Worm (Caenorhabditis elegans): ENCODE measurements around the gene F45H10.2.

ce11 chrII:13508607-13509006, 15.8 kb upstream of the F45H10.2 start:
- TF ChIP-seq unc-62 (GFP tag; optimal IDR thresholded peaks at IDR 0.05) (no peak), elt-3 (tag; optimal IDR thresholded peaks at IDR 0.05) (no peak)

Measured in whole organism, mixed stage, embryonic.